Worm (Caenorhabditis elegans): Measurements from ENCODE around the gene Y57G11B.3.

- TF ChIP-seq unc-39 (tag; optimal IDR thresholded peaks at IDR 0.05) (no peak), ama-1 (optimal IDR thresholded peaks at IDR 0.05) (no peak), ceh-82 (tag; optimal IDR thresholded peaks at IDR 0.05) (no peak), egl-27 (tag; optimal IDR thresholded peaks at IDR 0.05) (no peak), ztf-11 (tag; optimal IDR thresholded peaks at IDR 0.05) (no peak), mab-5 (tag; optimal IDR thresholded peaks at IDR 0.05) (no peak), unc-62 (GFP tag; optimal IDR thresholded peaks at IDR 0.05) (no peak), mdl-1 (tag; optimal IDR thresholded peaks at IDR 0.05) (no peak)
Observed at ce11 chrIV:14618551-14618950, 44.4 kb upstream of the Y57G11B.3 start.
